Worm (Caenorhabditis elegans) whole organism, L3 larva: ENCODE measurements around the gene C44B11.6.

Source experiments
- ceh-28 ChIP-seq: fragments of 150-350 bp; optimal IDR thresholded peaks from 2 replicates; lab custom pipeline; 2014; ENCODE audit warnings: missing biosample characterization, missing genetic modification reagents, missing genetic modification characterization
- ceh-82 ChIP-seq: fragments of 150-350 bp; optimal IDR thresholded peaks from 2 replicates; lab custom pipeline; 2014; ENCODE audit warnings: missing biosample characterization, missing genetic modification characterization
- lin-39 ChIP-seq: fragments of 150-350 bp; optimal IDR thresholded peaks from 2 replicates; lab custom pipeline; 2018; ENCODE audit warnings: missing biosample characterization, missing genetic modification reagents, missing genetic modification characterization
- snpc-4 ChIP-seq: fragments of 150-350 bp; optimal IDR thresholded peaks from 2 replicates; lab custom pipeline; 2014; ENCODE audit warnings: missing biosample characterization, missing genetic modification characterization

- no peak for TF ChIP-seq ceh-82
- TF ChIP-seq lin-39 (tag; lab: Kevin White, UChicago), result no peak
- no peak for TF ChIP-seq ceh-28
- no peak for TF ChIP-seq snpc-4 (tag; lab: Kevin White, UChicago)
Observed at ce11 chrIII:3198307-3198706, 45.4 kb downstream of the C44B11.6 start, which contains the start of gene R148.7.
